Worm (Caenorhabditis elegans): ENCODE measurements around the gene T24E12.2.

ce11 chrII:3805518-3805917, 22.8 kb downstream of the T24E12.2 start:
- TF ChIP-seq W03F9.2 (tag; optimal IDR thresholded peaks at IDR 0.05) (no peak), him-1 (tag; optimal IDR thresholded peaks at IDR 0.05) (no peak)

Measured in whole organism, L4/young adult.